Fruit fly (Drosophila melanogaster) whole organism, embryonic: ENCODE data around the gene CG32087.

ENCODE experiments used
- Abd-B ChIP-seq: fragments of 200-800 bp; sonication (Bioruptor generic); optimal IDR thresholded peaks from 2 replicates; lab custom pipeline; 2018; ENCODE audit warnings: missing biosample characterization, mild to moderate bottlenecking, missing genetic modification characterization, moderate library complexity
- Ada2b ChIP-seq: fragments of 200-800 bp; sonication (Bioruptor generic); IDR thresholded peaks from 2 replicates; pipeline ENCODE4 v1.3.6; 2022; ENCODE audit warnings: missing biosample characterization, missing genetic modification characterization
- Asciz ChIP-seq: fragments of 200-800 bp; sonication (Bioruptor generic); optimal IDR thresholded peaks from 2 replicates; lab custom pipeline; 2017; ENCODE audit warnings: missing biosample characterization, mild to moderate bottlenecking, missing genetic modification characterization, missing genetic modification reagents
- Atf-2 ChIP-seq: fragments of 200-800 bp; sonication (Bioruptor generic); optimal IDR thresholded peaks from 2 replicates; lab custom pipeline; 2016; ENCODE audit warnings: missing biosample characterization, missing genetic modification characterization
- C15 ChIP-seq: fragments of 200-800 bp; sonication (Bioruptor generic); IDR thresholded peaks from 3 replicates; pipeline ENCODE4 v1.3.6; 2022; ENCODE audit warnings: missing biosample characterization, missing genetic modification characterization
- CG10366 ChIP-seq: fragments of 200-800 bp; sonication (Bioruptor generic); IDR thresholded peaks from 2 replicates; pipeline ENCODE4 v1.3.6; 2022; ENCODE audit warnings: missing biosample characterization, missing genetic modification characterization
- CG11398 ChIP-seq: fragments of 200-800 bp; sonication (Bioruptor generic); optimal IDR thresholded peaks from 2 replicates; lab custom pipeline; 2016; ENCODE audit warnings: missing biosample characterization, missing genetic modification characterization
- CG11504 ChIP-seq: fragments of 200-800 bp; sonication (Bioruptor generic); optimal IDR thresholded peaks from 3 replicates; lab custom pipeline; 2019; ENCODE audit warnings: missing biosample characterization, mild to moderate bottlenecking, missing genetic modification characterization, moderate library complexity
- CG12155 ChIP-seq: fragments of 200-800 bp; sonication (Bioruptor generic); optimal IDR thresholded peaks from 3 replicates; lab custom pipeline; 2016; ENCODE audit warnings: missing biosample characterization, missing genetic modification characterization
- CG16815 ChIP-seq: fragments of 200-800 bp; sonication (Bioruptor generic); optimal IDR thresholded peaks from 3 replicates; lab custom pipeline; 2017; ENCODE audit warnings: missing biosample characterization, mild to moderate bottlenecking, missing genetic modification characterization
- CG16863 ChIP-seq: fragments of 200-800 bp; sonication (Bioruptor generic); optimal IDR thresholded peaks from 3 replicates; lab custom pipeline; 2016; ENCODE audit warnings: missing biosample characterization, missing genetic modification characterization
- CG17912 ChIP-seq: fragments of 200-800 bp; sonication (Bioruptor generic); optimal IDR thresholded peaks from 2 replicates; lab custom pipeline; 2018; ENCODE audit warnings: missing biosample characterization, mild to moderate bottlenecking, missing genetic modification characterization
- CG18011 ChIP-seq: fragments of 200-800 bp; sonication (Bioruptor generic); optimal IDR thresholded peaks from 2 replicates; lab custom pipeline; 2017; ENCODE audit warnings: missing biosample characterization, missing genetic modification characterization, mild to moderate bottlenecking, moderate library complexity, missing genotype
- CG18262 ChIP-seq: fragments of 200-800 bp; optimal IDR thresholded peaks from 3 replicates; lab custom pipeline; 2019; ENCODE audit warnings: missing biosample characterization, mild to moderate bottlenecking, missing genetic modification characterization, moderate library complexity
- CG18476 ChIP-seq: fragments of 200-800 bp; sonication (Bioruptor generic); optimal IDR thresholded peaks from 2 replicates; lab custom pipeline; 2016; ENCODE audit warnings: missing biosample characterization, mild to moderate bottlenecking, missing genetic modification characterization
- CG2199 ChIP-seq: fragments of 200-800 bp; sonication (Bioruptor generic); IDR thresholded peaks from 3 replicates; pipeline ENCODE4 v1.3.6; 2022; ENCODE audit warnings: missing biosample characterization, missing genetic modification characterization
- CG30403 ChIP-seq: fragments of 200-800 bp; sonication (Bioruptor generic); optimal IDR thresholded peaks from 3 replicates; lab custom pipeline; 2016; ENCODE audit warnings: missing biosample characterization, missing genetic modification characterization
- CG34224 ChIP-seq: fragments of 200-800 bp; sonication (Bioruptor generic); IDR thresholded peaks from 3 replicates; pipeline ENCODE4 v1.3.6; 2022; ENCODE audit warnings: missing biosample characterization, missing genetic modification characterization; ENCODE audit not compliant: partially characterized antibody
- CG4360 ChIP-seq: fragments of 200-800 bp; sonication (Bioruptor generic); IDR thresholded peaks from 2 replicates; pipeline ENCODE4 v1.3.6; 2022; ENCODE audit warnings: missing biosample characterization, missing genetic modification characterization
- CG6654 ChIP-seq: fragments of 200-800 bp; sonication (Bioruptor generic); optimal IDR thresholded peaks from 2 replicates; lab custom pipeline; 2017; ENCODE audit warnings: missing biosample characterization, mild to moderate bottlenecking, missing genetic modification characterization
- CG7271 ChIP-seq: fragments of 200-800 bp; sonication (Bioruptor generic); optimal IDR thresholded peaks from 2 replicates; lab custom pipeline; 2018; ENCODE audit warnings: missing biosample characterization, mild to moderate bottlenecking, missing genetic modification characterization, moderate library complexity
- CG7357 ChIP-seq: fragments of 200-800 bp; sonication (Bioruptor generic); IDR thresholded peaks from 3 replicates; pipeline ENCODE4 v1.3.6; 2022; ENCODE audit warnings: missing biosample characterization, missing genetic modification characterization
- CG7372 ChIP-seq: fragments of 200-800 bp; sonication (Bioruptor generic); IDR thresholded peaks from 2 replicates; pipeline ENCODE4 v1.3.6; 2022; ENCODE audit warnings: missing biosample characterization, missing genetic modification characterization
- CG8388 ChIP-seq: fragments of 200-800 bp; sonication (Bioruptor generic); optimal IDR thresholded peaks from 2 replicates; lab custom pipeline; 2019; ENCODE audit warnings: missing biosample characterization, mild to moderate bottlenecking, missing genetic modification characterization, moderate library complexity
- CG9609 ChIP-seq: fragments of 200-800 bp; sonication (Bioruptor generic); optimal IDR thresholded peaks from 3 replicates; lab custom pipeline; 2016; ENCODE audit warnings: missing biosample characterization, missing genetic modification characterization
- Dfd ChIP-seq, 2 experiments: fragments of >200 bp; optimal IDR thresholded peaks; 2 replicates each; lab custom pipeline; 2017; ENCODE audit warnings: missing biosample characterization in 2 of 2, missing genetic modification characterization in 2 of 2
- Doc2 ChIP-seq: fragments of 200-800 bp; sonication (Bioruptor generic); IDR thresholded peaks from 2 replicates; pipeline ENCODE4 v1.3.6; 2022; ENCODE audit warnings: missing biosample characterization, missing genetic modification characterization
- H2.0 ChIP-seq: fragments of 200-800 bp; sonication (Bioruptor generic); IDR thresholded peaks from 2 replicates; pipeline ENCODE4 v1.3.6; 2022; ENCODE audit warnings: missing biosample characterization, missing genetic modification characterization
- HLH54F ChIP-seq: fragments of 200-800 bp; sonication (Bioruptor generic); optimal IDR thresholded peaks from 3 replicates; lab custom pipeline; 2016; ENCODE audit warnings: missing biosample characterization, missing genetic modification characterization
- Mad ChIP-seq: fragments of 200-800 bp; sonication (Bioruptor generic); optimal IDR thresholded peaks from 2 replicates; lab custom pipeline; 2016; ENCODE audit warnings: missing biosample characterization, missing genetic modification characterization
- NC2α ChIP-seq: fragments of 200-800 bp; sonication (Bioruptor generic); optimal IDR thresholded peaks from 2 replicates; lab custom pipeline; 2016; ENCODE audit warnings: missing biosample characterization, missing genetic modification characterization
- Neu2 ChIP-seq: fragments of 200-800 bp; sonication (Bioruptor generic); optimal IDR thresholded peaks from 3 replicates; lab custom pipeline; 2016; ENCODE audit warnings: missing biosample characterization, missing genetic modification characterization, borderline replicate concordance
- Sox102F ChIP-seq: fragments of 200-800 bp; sonication (Bioruptor generic); optimal IDR thresholded peaks from 2 replicates; lab custom pipeline; 2018; ENCODE audit warnings: missing biosample characterization, mild to moderate bottlenecking, missing genetic modification characterization, moderate library complexity
- ab ChIP-seq: fragments of 200-800 bp; sonication (Bioruptor generic); optimal IDR thresholded peaks from 2 replicates; lab custom pipeline; 2016; ENCODE audit warnings: missing biosample characterization, missing genetic modification characterization
- ase ChIP-seq: fragments of 200-800 bp; sonication (Bioruptor generic); IDR thresholded peaks from 3 replicates; pipeline ENCODE4 v1.3.6; 2022; ENCODE audit warnings: missing biosample characterization, missing genetic modification characterization
- bab2 ChIP-seq: fragments of 200-800 bp; sonication (Bioruptor generic); optimal IDR thresholded peaks from 2 replicates; lab custom pipeline; 2016; ENCODE audit warnings: missing biosample characterization, missing genetic modification characterization
- bbx ChIP-seq: fragments of 200-800 bp; sonication (Bioruptor generic); IDR thresholded peaks from 2 replicates; pipeline ENCODE4 v1.3.6; 2022; ENCODE audit warnings: missing biosample characterization, missing genetic modification characterization; ENCODE audit not compliant: partially characterized antibody
- da ChIP-seq: fragments of 200-800 bp; sonication (Bioruptor generic); optimal IDR thresholded peaks from 2 replicates; lab custom pipeline; 2016; ENCODE audit warnings: missing biosample characterization, missing genetic modification characterization
- dati ChIP-seq: fragments of 200-800 bp; sonication (Bioruptor generic); IDR thresholded peaks from 2 replicates; pipeline ENCODE4 v1.3.6; 2022; ENCODE audit warnings: missing biosample characterization, missing genetic modification characterization
- fd64A ChIP-seq: fragments of 200-800 bp; sonication (Bioruptor generic); optimal IDR thresholded peaks from 3 replicates; lab custom pipeline; 2018; ENCODE audit warnings: missing biosample characterization, mild to moderate bottlenecking, missing genetic modification characterization
- hkb ChIP-seq, 2 experiments: fragments of 200-800 bp in 1 of 2; fragments of >200 bp in 1 of 2; sonication (Bioruptor generic) in 1 of 2; IDR thresholded peaks in 1 of 2; optimal IDR thresholded peaks in 1 of 2; 2 replicates each; pipeline versions ENCODE4 v1.3.6 to Lab custom; 2017 to 2022; ENCODE audit warnings: missing biosample characterization in 1 of 2, missing genetic modification characterization in 1 of 2
- insv ChIP-seq, 2 experiments: fragments of 200-800 bp; sonication (Bioruptor generic); optimal IDR thresholded peaks; 3 replicates each; lab custom pipeline; 2016 to 2018; ENCODE audit warnings: missing biosample characterization in 2 of 2, missing genetic modification characterization in 2 of 2
- inv ChIP-seq: fragments of 200-800 bp; sonication (Bioruptor generic); IDR thresholded peaks from 2 replicates; pipeline ENCODE4 v1.3.6; 2022; ENCODE audit warnings: missing biosample characterization, missing genetic modification characterization; ENCODE audit not compliant: partially characterized antibody
- mirr ChIP-seq: fragments of 200-800 bp; sonication (Bioruptor generic); optimal IDR thresholded peaks from 3 replicates; lab custom pipeline; 2018; ENCODE audit warnings: missing biosample characterization, mild to moderate bottlenecking, missing genetic modification characterization
- nmo ChIP-seq: fragments of 200-800 bp; sonication (Bioruptor generic); optimal IDR thresholded peaks from 2 replicates; lab custom pipeline; 2018; ENCODE audit warnings: missing biosample characterization, mild to moderate bottlenecking, missing genetic modification characterization, moderate library complexity
- phol ChIP-seq: fragments of 200-800 bp; sonication (Bioruptor generic); optimal IDR thresholded peaks from 3 replicates; lab custom pipeline; 2018; ENCODE audit warnings: missing biosample characterization, mild to moderate bottlenecking, missing genetic modification characterization, moderate library complexity
- sisA ChIP-seq: fragments of 200-800 bp; sonication (Bioruptor generic); IDR thresholded peaks from 2 replicates; pipeline ENCODE4 v1.3.6; 2022; ENCODE audit warnings: missing biosample characterization, missing genetic modification characterization
- stwl ChIP-seq: fragments of 200-800 bp; sonication (Bioruptor generic); optimal IDR thresholded peaks from 3 replicates; lab custom pipeline; 2018; ENCODE audit warnings: missing biosample characterization, mild to moderate bottlenecking, missing genetic modification characterization, moderate library complexity
- tna ChIP-seq: fragments of 200-800 bp; sonication (Bioruptor generic); IDR thresholded peaks from 2 replicates; pipeline ENCODE4 v1.3.6; 2022; ENCODE audit warnings: missing biosample characterization, missing genetic modification characterization; ENCODE audit not compliant: partially characterized antibody
- tx ChIP-seq: fragments of 200-800 bp; sonication (Bioruptor generic); optimal IDR thresholded peaks from 2 replicates; lab custom pipeline; 2016; ENCODE audit warnings: missing biosample characterization, missing genetic modification characterization
- unpg ChIP-seq: fragments of 200-800 bp; sonication (Bioruptor generic); optimal IDR thresholded peaks from 3 replicates; lab custom pipeline; 2018; ENCODE audit warnings: missing biosample characterization, mild to moderate bottlenecking, missing genetic modification characterization, moderate library complexity

CG32087 gene

dm6 chr3L:11721498-11721946 is 10.4 kb upstream of the CG32087 start (continued):
- TF ChIP-seq Doc2 (GFP tag; lab: Robert Waterston, UW): no peak
- no peak for TF ChIP-seq H2.0
- peak; percentile 42; the same call in 1 of the 2 replicates for TF ChIP-seq CG7372 (GFP tag; lab: Robert Waterston, UW)
- no peak; the same call in 1 of the 2 replicates for TF ChIP-seq CG10366 (GFP tag; lab: Robert Waterston, UW)
- no peak for TF ChIP-seq Neu2 (GFP tag; lab: Kevin White, UChicago)
- no peak for TF ChIP-seq Dfd (GFP tag; optimal IDR thresholded peaks at IDR 0.05; lab: Kevin White, UChicago)
- TF ChIP-seq nmo (GFP tag; lab: Kevin White, UChicago): no peak
- no peak for TF ChIP-seq CG18476 (GFP tag; lab: Kevin White, UChicago)
- TF ChIP-seq tna: no peak
- TF ChIP-seq sisA (GFP tag; lab: Robert Waterston, UW): no peak; the same call in 1 of the 2 replicates
- no peak for TF ChIP-seq bbx
- no peak for TF ChIP-seq CG2199 (GFP tag; lab: Robert Waterston, UW)
- no peak for TF ChIP-seq NC2α (GFP tag; lab: Kevin White, UChicago)
- no peak for TF ChIP-seq Mad (GFP tag; lab: Kevin White, UChicago)
- TF ChIP-seq CG8388 (GFP tag; lab: Kevin White, UChicago): no peak
- no peak for TF ChIP-seq phol
- TF ChIP-seq insv (GFP tag; optimal IDR thresholded peaks at IDR 0.05; lab: Kevin White, UChicago): no peak
- peak; percentile 57 for TF ChIP-seq Ada2b
- TF ChIP-seq ase (GFP tag; lab: Robert Waterston, UW): no peak
- no peak for TF ChIP-seq CG34224 (GFP tag; lab: Robert Waterston, UW)
- TF ChIP-seq dati: no peak
- no peak for TF ChIP-seq CG11398
- no peak for TF ChIP-seq stwl (tag; lab: Kevin White, UChicago)
- no peak for TF ChIP-seq hkb (optimal IDR thresholded peaks at IDR 0.05; lab: Kevin White, UChicago)
- TF ChIP-seq hkb (GFP tag; IDR thresholded peaks at IDR 0.05; lab: Robert Waterston, UW): 0 out of 2 replicates have a peak, but pooled peaks have one; percentile 26
- peak; percentile 37 for TF ChIP-seq unpg (GFP tag; lab: Kevin White, UChicago)
- TF ChIP-seq CG4360: no peak
- TF ChIP-seq CG9609: no peak
- peak; percentile 7 for TF ChIP-seq Sox102F (GFP tag; lab: Kevin White, UChicago)
- TF ChIP-seq CG16863 (GFP tag; lab: Kevin White, UChicago): no peak
- TF ChIP-seq HLH54F: peak; percentile 4
- TF ChIP-seq CG12155: no peak
- TF ChIP-seq CG6654 (GFP tag; lab: Kevin White, UChicago): no peak
- TF ChIP-seq CG18011 (GFP tag; lab: Kevin White, UChicago): no peak
- TF ChIP-seq CG18262 (tag; lab: Kevin White, UChicago): no peak
- TF ChIP-seq tx (GFP tag; lab: Kevin White, UChicago): no peak
- TF ChIP-seq CG17912 (GFP tag; lab: Kevin White, UChicago): no peak
- TF ChIP-seq CG16815 (GFP tag; lab: Kevin White, UChicago): no peak
- TF ChIP-seq da (GFP tag; lab: Kevin White, UChicago): no peak
- TF ChIP-seq mirr (GFP tag; lab: Kevin White, UChicago): no peak
- no peak for TF ChIP-seq ab (GFP tag; lab: Kevin White, UChicago)
- no peak for TF ChIP-seq inv
- TF ChIP-seq bab2 (GFP tag; lab: Kevin White, UChicago): no peak
- TF ChIP-seq CG7271: no peak
- no peak for TF ChIP-seq Asciz
- TF ChIP-seq Atf-2: no peak
- peak; percentile 42 for TF ChIP-seq CG11504 (tag; lab: Kevin White, UChicago)
- no peak for TF ChIP-seq fd64A (GFP tag; lab: Kevin White, UChicago)
- TF ChIP-seq Abd-B (GFP tag; lab: Kevin White, UChicago): no peak
- peak; percentile 12 for TF ChIP-seq CG30403
- TF ChIP-seq C15 (GFP tag; lab: Robert Waterston, UW): no peak
- no peak; the same call in 2 of the 3 replicates for TF ChIP-seq CG7357 (GFP tag; lab: Robert Waterston, UW)
